Worm (Caenorhabditis elegans) whole organism, mixed stage, embryonic: ENCODE results near the gene ZK353.2.
A peak's percentile ranks its signal among the peaks of the same experiment; 100 is the strongest.

ENCODE experiments used
- M03D4.4 ChIP-seq: sonication (generic microtip); optimal IDR thresholded peaks from 2 replicates; lab custom pipeline; 2017; ENCODE audit warnings: mild to moderate bottlenecking, missing genetic modification characterization, missing compliant biosample characterization
- bed-3 ChIP-seq: fragments of 200-800 bp; sonication (Bioruptor generic); optimal IDR thresholded peaks from 3 replicates; lab custom pipeline; 2018; ENCODE audit warnings: mild to moderate bottlenecking, missing genetic modification characterization, moderate library complexity, missing compliant biosample characterization
- ceh-43 ChIP-seq: fragments of 200-800 bp; sonication (Bioruptor generic); optimal IDR thresholded peaks from 2 replicates; lab custom pipeline; 2018; ENCODE audit warnings: mild to moderate bottlenecking, missing genetic modification characterization, moderate library complexity, missing compliant biosample characterization
- ceh-83 ChIP-seq: fragments of 200-800 bp; sonication (Bioruptor generic); optimal IDR thresholded peaks from 2 replicates; lab custom pipeline; 2018; ENCODE audit warnings: mild to moderate bottlenecking, missing genetic modification characterization, missing compliant biosample characterization
- ces-1 ChIP-seq: fragments of 150-350 bp; optimal IDR thresholded peaks from 2 replicates; lab custom pipeline; 2014; ENCODE audit warnings: missing biosample characterization, missing genetic modification reagents, missing genetic modification characterization
- cnd-1 ChIP-seq: fragments of 200-800 bp; sonication (Bioruptor generic); optimal IDR thresholded peaks from 2 replicates; lab custom pipeline; 2018; ENCODE audit warnings: mild to moderate bottlenecking, missing genetic modification characterization, missing compliant biosample characterization
- drap-1 ChIP-seq: fragments of 200-800 bp; sonication (Bioruptor generic); optimal IDR thresholded peaks from 3 replicates; lab custom pipeline; 2018; ENCODE audit warnings: mild to moderate bottlenecking, missing genetic modification characterization, missing compliant biosample characterization
- elt-1 ChIP-seq: sonication (generic microtip); optimal IDR thresholded peaks from 2 replicates; lab custom pipeline; 2017; ENCODE audit warnings: missing genetic modification characterization, mild to moderate bottlenecking, missing compliant biosample characterization, antibody characterized with exemption, moderate library complexity, borderline replicate concordance; ENCODE audit not compliant: insufficient read depth
- elt-3 ChIP-seq: fragments of 150-350 bp; optimal IDR thresholded peaks from 2 replicates; lab custom pipeline; 2014; ENCODE audit warnings: missing biosample characterization, missing genetic modification characterization
- ham-2 ChIP-seq: fragments of 200-800 bp; sonication (Bioruptor generic); optimal IDR thresholded peaks from 2 replicates; lab custom pipeline; 2018; ENCODE audit warnings: mild to moderate bottlenecking, missing genetic modification characterization, missing compliant biosample characterization
- hlh-1 ChIP-seq: fragments of 150-350 bp; optimal IDR thresholded peaks from 2 replicates; lab custom pipeline; 2014; ENCODE audit warnings: missing biosample characterization, missing genetic modification reagents, missing genetic modification characterization
- lin-13 ChIP-seq: fragments of 150-350 bp; optimal IDR thresholded peaks from 2 replicates; lab custom pipeline; 2014; ENCODE audit warnings: missing biosample characterization, missing genetic modification characterization
- lin-32 ChIP-seq: fragments of 200-800 bp; sonication (Bioruptor generic); optimal IDR thresholded peaks from 2 replicates; lab custom pipeline; 2018; ENCODE audit warnings: mild to moderate bottlenecking, missing genetic modification characterization, missing compliant biosample characterization
- lsy-2 ChIP-seq: fragments of 150-350 bp; optimal IDR thresholded peaks from 2 replicates; lab custom pipeline; 2014; ENCODE audit warnings: missing biosample characterization, missing genetic modification characterization
- mab-5 ChIP-seq: fragments of 150-350 bp; optimal IDR thresholded peaks from 2 replicates; lab custom pipeline; 2014; ENCODE audit warnings: missing biosample characterization, missing genetic modification characterization
- mep-1 ChIP-seq: fragments of 150-350 bp; optimal IDR thresholded peaks from 2 replicates; lab custom pipeline; 2017; ENCODE audit warnings: missing biosample characterization, missing genetic modification reagents, missing genetic modification characterization, inconsistent platforms
- mls-2 ChIP-seq: sonication (generic microtip); optimal IDR thresholded peaks from 2 replicates; lab custom pipeline; 2016; ENCODE audit warnings: mild to moderate bottlenecking, missing genetic modification characterization, moderate library complexity, missing compliant biosample characterization
- nhr-12 ChIP-seq: fragments of 150-350 bp; optimal IDR thresholded peaks from 2 replicates; lab custom pipeline; 2014; ENCODE audit warnings: missing biosample characterization, missing genetic modification characterization
- nhr-2 ChIP-seq: fragments of 150-350 bp; optimal IDR thresholded peaks from 2 replicates; lab custom pipeline; 2014; ENCODE audit warnings: missing biosample characterization, missing genetic modification characterization
- nhr-76 ChIP-seq: sonication (generic microtip); optimal IDR thresholded peaks from 2 replicates; lab custom pipeline; 2017; ENCODE audit warnings: missing biosample characterization, missing genetic modification characterization
- pha-4 ChIP-seq: fragments of 150-350 bp; optimal IDR thresholded peaks from 2 replicates; lab custom pipeline; 2018; ENCODE audit warnings: missing biosample characterization, missing genetic modification reagents, missing genetic modification characterization
- sem-2 ChIP-seq: fragments of 200-800 bp; sonication (Bioruptor generic); optimal IDR thresholded peaks from 2 replicates; lab custom pipeline; 2018; ENCODE audit warnings: mild to moderate bottlenecking, missing genetic modification characterization, missing compliant biosample characterization
- snpc-4 ChIP-seq: fragments of 150-350 bp; optimal IDR thresholded peaks from 2 replicates; lab custom pipeline; 2014; ENCODE audit warnings: missing biosample characterization, missing genetic modification characterization
- sptf-1 ChIP-seq: sonication (generic microtip); optimal IDR thresholded peaks from 2 replicates; lab custom pipeline; 2017; ENCODE audit warnings: mild to moderate bottlenecking, missing genetic modification characterization, moderate library complexity, missing compliant biosample characterization
- tbx-8 ChIP-seq: fragments of 200-800 bp; sonication (Bioruptor generic); optimal IDR thresholded peaks from 2 replicates; lab custom pipeline; 2018; ENCODE audit warnings: mild to moderate bottlenecking, missing genetic modification characterization, moderate library complexity, missing compliant biosample characterization
- unc-120 ChIP-seq: sonication (generic microtip); optimal IDR thresholded peaks from 2 replicates; lab custom pipeline; 2017; ENCODE audit warnings: missing genetic modification characterization, missing compliant biosample characterization; ENCODE audit not compliant: poor library complexity, severe bottlenecking
- unc-39 ChIP-seq: fragments of 150-350 bp; optimal IDR thresholded peaks from 2 replicates; lab custom pipeline; 2014; ENCODE audit warnings: missing biosample characterization, missing genetic modification characterization
- unc-62 ChIP-seq: fragments of 150-350 bp; optimal IDR thresholded peaks from 2 replicates; lab custom pipeline; 2014; ENCODE audit warnings: missing biosample characterization, missing genetic modification reagents, missing genetic modification characterization
- zip-8 ChIP-seq: fragments of 150-350 bp; optimal IDR thresholded peaks from 2 replicates; lab custom pipeline; 2014; ENCODE audit warnings: missing biosample characterization, missing genetic modification characterization
- ztf-11 ChIP-seq: fragments of 150-350 bp; optimal IDR thresholded peaks from 2 replicates; lab custom pipeline; 2014; ENCODE audit warnings: missing biosample characterization, missing genetic modification characterization

Gene ZK353.2

ce11 chrIII:8417968-8418267, 19.4 kb downstream of the ZK353.2 start, which contains the start of gene sor-1:
sor-1 (plus strand) TSS chrIII:8418168.
- TF ChIP-seq unc-120 (tag; lab: Kevin White, UChicago) (no peak), ztf-11 (tag; lab: Kevin White, UChicago) (no peak), unc-39 (tag; lab: Kevin White, UChicago) (no peak), nhr-12 (no peak), ham-2 (GFP tag; lab: Kevin White, UChicago) (no peak), snpc-4 (tag; lab: Kevin White, UChicago) (no peak), hlh-1 (no peak), mls-2 (tag; lab: Kevin White, UChicago) (no peak), nhr-2 (tag; lab: Kevin White, UChicago) (no peak), sem-2 (GFP tag; lab: Kevin White, UChicago) (no peak), mep-1 (tag; lab: Kevin White, UChicago) (no peak), cnd-1 (tag; lab: Kevin White, UChicago) (no peak), sptf-1 (no peak), pha-4 (tag; lab: Kevin White, UChicago) (no peak), elt-3 (tag; lab: Kevin White, UChicago) (no peak), lsy-2 (no peak), ceh-43 (GFP tag; lab: Kevin White, UChicago) (no peak), elt-1 (no peak), lin-13 (no peak)

- TF ChIP-seq sptf-1: peak; percentile 9
- TF ChIP-seq nhr-2 (tag; lab: Kevin White, UChicago): peak; percentile 1
- no peak for TF ChIP-seq tbx-8 (GFP tag; lab: Kevin White, UChicago)
- TF ChIP-seq snpc-4 (tag; lab: Kevin White, UChicago): no peak
- no peak for TF ChIP-seq ztf-11 (tag; lab: Kevin White, UChicago)
- peak; percentile 23 for TF ChIP-seq ces-1 (GFP tag; lab: Kevin White, UChicago)
- TF ChIP-seq mls-2 (tag; lab: Kevin White, UChicago): peak; percentile 53
- no peak for TF ChIP-seq sem-2 (GFP tag; lab: Kevin White, UChicago)
- TF ChIP-seq unc-120 (tag; lab: Kevin White, UChicago): peak; percentile 19
- no peak for TF ChIP-seq nhr-12
- TF ChIP-seq ceh-83 (GFP tag; lab: Kevin White, UChicago): no peak
- peak; percentile 29 for TF ChIP-seq lsy-2
- TF ChIP-seq mep-1 (tag; lab: Kevin White, UChicago): peak; percentile 36
- peak; percentile 48 for TF ChIP-seq unc-62 (GFP tag; lab: Kevin White, UChicago)
- TF ChIP-seq elt-3 (tag; lab: Kevin White, UChicago): no peak
- TF ChIP-seq zip-8: no peak
- no peak for TF ChIP-seq lin-13
- TF ChIP-seq lin-32 (GFP tag; lab: Kevin White, UChicago): no peak
- TF ChIP-seq drap-1 (GFP tag; lab: Kevin White, UChicago): peak; percentile 49
- peak; percentile 50 for TF ChIP-seq cnd-1 (tag; lab: Kevin White, UChicago)
- peak; percentile 21 for TF ChIP-seq pha-4 (tag; lab: Kevin White, UChicago)
- no peak for TF ChIP-seq M03D4.4 (tag; lab: Kevin White, UChicago)
- peak; percentile 57 for TF ChIP-seq ham-2 (GFP tag; lab: Kevin White, UChicago)
- TF ChIP-seq hlh-1: peak; percentile 22
These were observed 26.6 kb downstream of the ZK353.2 start for ce11 chrIII:8425076-8425475.

- TF ChIP-seq nhr-12 (no peak), ces-1 (GFP tag; lab: Kevin White, UChicago) (peak; percentile 74)
These were observed 27.8 kb downstream of the ZK353.2 start, which contains the start of gene cec-1 for ce11 chrIII:8426271-8426670. cec-1 (plus strand) TSS chrIII:8426333.

- TF ChIP-seq bed-3 (GFP tag; lab: Kevin White, UChicago): no peak
- no peak for TF ChIP-seq ceh-83 (GFP tag; lab: Kevin White, UChicago)
- TF ChIP-seq unc-62 (GFP tag; lab: Kevin White, UChicago): no peak
- TF ChIP-seq lin-32 (GFP tag; lab: Kevin White, UChicago): no peak
- TF ChIP-seq mab-5: no peak
- no peak for TF ChIP-seq ham-2 (GFP tag; lab: Kevin White, UChicago)
- TF ChIP-seq hlh-1: no peak
- no peak for TF ChIP-seq unc-120 (tag; lab: Kevin White, UChicago)
- no peak for TF ChIP-seq unc-39 (tag; lab: Kevin White, UChicago)
- TF ChIP-seq sem-2 (GFP tag; lab: Kevin White, UChicago): no peak
- no peak for TF ChIP-seq elt-3 (tag; lab: Kevin White, UChicago)
- no peak for TF ChIP-seq lsy-2
- no peak for TF ChIP-seq ceh-43 (GFP tag; lab: Kevin White, UChicago)
- TF ChIP-seq tbx-8 (GFP tag; lab: Kevin White, UChicago): no peak
- no peak for TF ChIP-seq ztf-11 (tag; lab: Kevin White, UChicago)
- no peak for TF ChIP-seq nhr-76
These were observed 30.5 kb downstream of the ZK353.2 start, which contains the start of gene ZK1236.1 for ce11 chrIII:8429035-8429434. ZK1236.1 (plus strand) TSS chrIII:8429297.
